Fruit fly (Drosophila melanogaster) whole organism, embryonic: ENCODE results near the gene CG7016.
A peak's percentile ranks its signal among the peaks of the same experiment; 100 is the strongest.

Source experiments
- BEAF-32 ChIP-seq: fragments of 200-800 bp; sonication (Bioruptor generic); optimal IDR thresholded peaks from 3 replicates; lab custom pipeline; 2017; ENCODE audit warnings: missing biosample characterization, missing genetic modification characterization, mild to moderate bottlenecking, moderate library complexity, missing genetic modification reagents
- Bgb ChIP-seq: fragments of 200-800 bp; sonication (Bioruptor generic); IDR thresholded peaks from 2 replicates; pipeline ENCODE4 v1.3.6; 2022; ENCODE audit warnings: missing biosample characterization, missing genetic modification characterization; ENCODE audit not compliant: partially characterized antibody
- CG11560 ChIP-seq: fragments of 200-800 bp; sonication (Bioruptor generic); IDR thresholded peaks from 3 replicates; pipeline ENCODE4 v1.3.6; 2022; ENCODE audit warnings: missing biosample characterization, missing genetic modification characterization
- CG12219 ChIP-seq: fragments of 200-800 bp; sonication (Bioruptor generic); optimal IDR thresholded peaks from 3 replicates; lab custom pipeline; 2018; ENCODE audit warnings: missing biosample characterization, mild to moderate bottlenecking, missing genetic modification characterization
- CG14014 ChIP-seq: fragments of 200-800 bp; sonication (Bioruptor generic); IDR thresholded peaks from 2 replicates; pipeline ENCODE4 v1.3.6; 2022; ENCODE audit warnings: missing biosample characterization, missing genetic modification characterization
- CG1647 ChIP-seq: fragments of 200-800 bp; sonication (Bioruptor generic); optimal IDR thresholded peaks from 3 replicates; lab custom pipeline; 2016; ENCODE audit warnings: missing biosample characterization, missing genetic modification characterization
- CG17612 ChIP-seq: fragments of 200-800 bp; sonication (Bioruptor generic); IDR thresholded peaks from 2 replicates; pipeline ENCODE4 v1.3.6; 2022; ENCODE audit warnings: missing biosample characterization, missing genetic modification characterization
- CG18619 ChIP-seq: fragments of 200-800 bp; sonication (Bioruptor generic); optimal IDR thresholded peaks from 3 replicates; lab custom pipeline; 2017; ENCODE audit warnings: missing biosample characterization, mild to moderate bottlenecking, missing genetic modification characterization
- CG4404 ChIP-seq: fragments of 200-800 bp; sonication (Bioruptor generic); IDR thresholded peaks from 2 replicates; pipeline ENCODE4 v1.3.6; 2022; ENCODE audit warnings: missing biosample characterization, missing genetic modification characterization
- CG4730 ChIP-seq: fragments of 200-800 bp; sonication (Bioruptor generic); IDR thresholded peaks from 2 replicates; pipeline ENCODE4 v1.3.6; 2022; ENCODE audit warnings: missing biosample characterization, missing genetic modification characterization
- CG9727 ChIP-seq: fragments of 200-800 bp; sonication (Bioruptor generic); optimal IDR thresholded peaks from 3 replicates; lab custom pipeline; 2017; ENCODE audit warnings: missing biosample characterization, mild to moderate bottlenecking, missing genetic modification characterization
- CG9932 ChIP-seq: fragments of 200-800 bp; sonication (Bioruptor generic); IDR thresholded peaks from 2 replicates; pipeline ENCODE4 v1.3.6; 2022; ENCODE audit warnings: missing biosample characterization, missing genetic modification characterization
- CHES-1-like ChIP-seq: fragments of 200-800 bp; sonication (Bioruptor generic); optimal IDR thresholded peaks from 2 replicates; lab custom pipeline; 2016; ENCODE audit warnings: missing biosample characterization, missing genetic modification characterization
- Chrac-16 ChIP-seq: fragments of 200-800 bp; sonication (Bioruptor generic); optimal IDR thresholded peaks from 3 replicates; lab custom pipeline; 2016; ENCODE audit warnings: missing biosample characterization, missing genetic modification characterization
- Ets65A ChIP-seq: fragments of 200-800 bp; sonication (Bioruptor generic); peaks from one replicate; lab custom pipeline; 2016; ENCODE audit warnings: missing biosample characterization, missing genetic modification characterization
- Ets97D ChIP-seq: fragments of 200-800 bp; sonication (Bioruptor generic); optimal IDR thresholded peaks from 3 replicates; lab custom pipeline; 2016; ENCODE audit warnings: missing biosample characterization, missing genetic modification characterization
- HmgD ChIP-seq: fragments of 200-800 bp; sonication (Bioruptor generic); optimal IDR thresholded peaks from 3 replicates; lab custom pipeline; 2016; ENCODE audit warnings: missing biosample characterization, missing genetic modification characterization
- Hr51 ChIP-seq, 2 experiments: fragments of 200-800 bp; sonication (Bioruptor generic); optimal IDR thresholded peaks; 2 replicates in 1 of 2; 3 replicates in 1 of 2; lab custom pipeline; 2016 to 2018; ENCODE audit warnings: missing biosample characterization in 2 of 2, missing genetic modification characterization in 2 of 2, mild to moderate bottlenecking in 1 of 2, moderate library complexity in 1 of 2
- MBD-R2 ChIP-seq: fragments of 200-800 bp; sonication (Bioruptor generic); IDR thresholded peaks from 2 replicates; pipeline ENCODE4 v1.3.6; 2022; ENCODE audit warnings: missing biosample characterization, missing genetic modification characterization
- MESR4 ChIP-seq: fragments of 200-800 bp; sonication (Bioruptor generic); optimal IDR thresholded peaks from 2 replicates; lab custom pipeline; 2018; ENCODE audit warnings: missing biosample characterization, mild to moderate bottlenecking, missing genetic modification characterization, moderate library complexity
- NC2β ChIP-seq: fragments of 200-800 bp; sonication (Bioruptor generic); optimal IDR thresholded peaks from 2 replicates; lab custom pipeline; 2016; ENCODE audit warnings: missing biosample characterization, missing genetic modification characterization
- Nf-YA ChIP-seq: fragments of 200-800 bp; sonication (Bioruptor generic); IDR thresholded peaks from 2 replicates; pipeline ENCODE4 v1.3.6; 2022; ENCODE audit warnings: missing biosample characterization, missing genetic modification characterization
- Oli ChIP-seq: fragments of 200-800 bp; sonication (Bioruptor generic); optimal IDR thresholded peaks from 2 replicates; lab custom pipeline; 2018; ENCODE audit warnings: missing biosample characterization, mild to moderate bottlenecking, missing genetic modification characterization, moderate library complexity
- Spps ChIP-seq: fragments of 200-800 bp; sonication (Bioruptor generic); optimal IDR thresholded peaks from 2 replicates; lab custom pipeline; 2018; ENCODE audit warnings: missing biosample characterization, mild to moderate bottlenecking, missing genetic modification characterization
- Xrp1 ChIP-seq: fragments of 200-800 bp; sonication (Bioruptor generic); IDR thresholded peaks from 2 replicates; pipeline ENCODE4 v1.3.6; 2022; ENCODE audit warnings: missing biosample characterization, missing genetic modification characterization
- az2 ChIP-seq: fragments of 200-800 bp; sonication (Bioruptor generic); optimal IDR thresholded peaks from 3 replicates; lab custom pipeline; 2016; ENCODE audit warnings: missing biosample characterization, missing genetic modification characterization
- bigmax ChIP-seq: fragments of 200-800 bp; sonication (Bioruptor generic); optimal IDR thresholded peaks from 2 replicates; lab custom pipeline; 2018; ENCODE audit warnings: missing biosample characterization, mild to moderate bottlenecking, missing genetic modification characterization
- cato ChIP-seq: fragments of 200-800 bp; sonication (Bioruptor generic); optimal IDR thresholded peaks from 2 replicates; lab custom pipeline; 2016; ENCODE audit warnings: missing biosample characterization, missing genetic modification characterization, borderline replicate concordance
- chinmo ChIP-seq: fragments of 200-800 bp; sonication (Bioruptor generic); IDR thresholded peaks from 4 replicates; pipeline ENCODE4 v1.3.6; 2022; ENCODE audit warnings: missing biosample characterization, missing genetic modification characterization; ENCODE audit not compliant: partially characterized antibody
- dm ChIP-seq: fragments of 200-800 bp; sonication (Bioruptor generic); optimal IDR thresholded peaks from 3 replicates; lab custom pipeline; 2016; ENCODE audit warnings: missing biosample characterization, missing genetic modification characterization
- dpn ChIP-seq, 2 experiments: fragments of 200-800 bp; sonication (Bioruptor generic); optimal IDR thresholded peaks; 3 replicates each; lab custom pipeline; 2016; ENCODE audit warnings: missing biosample characterization in 2 of 2, missing genetic modification characterization in 2 of 2
- ewg ChIP-seq: fragments of 200-800 bp; sonication (Bioruptor generic); optimal IDR thresholded peaks from 3 replicates; lab custom pipeline; 2017; ENCODE audit warnings: mild to moderate bottlenecking, missing biosample characterization, missing genetic modification reagents, missing genetic modification characterization
- ftz-f1 ChIP-seq: fragments of 200-800 bp; sonication (Bioruptor generic); optimal IDR thresholded peaks from 2 replicates; lab custom pipeline; 2016; ENCODE audit warnings: missing biosample characterization, missing genetic modification characterization
- gfzf ChIP-seq: fragments of 200-800 bp; sonication (Bioruptor generic); optimal IDR thresholded peaks from 2 replicates; lab custom pipeline; 2016; ENCODE audit warnings: missing biosample characterization, mild to moderate bottlenecking, missing genetic modification characterization, moderate library complexity
- grau ChIP-seq: fragments of 200-800 bp; optimal IDR thresholded peaks from 3 replicates; lab custom pipeline; 2019; ENCODE audit warnings: missing biosample characterization, mild to moderate bottlenecking, missing genetic modification characterization, moderate library complexity
- gsb-n ChIP-seq: fragments of 200-800 bp; sonication (Bioruptor generic); optimal IDR thresholded peaks from 3 replicates; lab custom pipeline; 2018; ENCODE audit warnings: missing biosample characterization, mild to moderate bottlenecking, missing genetic modification characterization
- hb ChIP-seq: fragments of 200-800 bp; sonication (Bioruptor generic); IDR thresholded peaks from 3 replicates; pipeline ENCODE4 v1.3.6; 2022; ENCODE audit warnings: missing biosample characterization, missing genetic modification characterization; ENCODE audit not compliant: partially characterized antibody
- lab ChIP-seq: fragments of 200-800 bp; sonication (Bioruptor generic); optimal IDR thresholded peaks from 3 replicates; lab custom pipeline; 2017; ENCODE audit warnings: missing biosample characterization, missing genetic modification characterization, mild to moderate bottlenecking, moderate library complexity, missing genetic modification reagents
- lov ChIP-seq, 2 experiments: fragments of 200-800 bp in 1 of 2; fragments of >200 bp in 1 of 2; sonication (Bioruptor generic) in 1 of 2; IDR thresholded peaks in 1 of 2; optimal IDR thresholded peaks in 1 of 2; 2 replicates in 1 of 2; 3 replicates in 1 of 2; pipeline versions ENCODE4 v1.3.6 to Lab custom; 2017 to 2022; ENCODE audit warnings: missing biosample characterization in 1 of 2, missing genetic modification characterization in 1 of 2
- p53 ChIP-seq: fragments of 200-800 bp; sonication (Bioruptor generic); optimal IDR thresholded peaks from 2 replicates; lab custom pipeline; 2016; ENCODE audit warnings: missing biosample characterization, missing genetic modification characterization
- pnt ChIP-seq: fragments of 200-800 bp; sonication (Bioruptor generic); optimal IDR thresholded peaks from 3 replicates; lab custom pipeline; 2016; ENCODE audit warnings: missing biosample characterization, missing genetic modification characterization
- run ChIP-seq: fragments of 200-800 bp; sonication (Bioruptor generic); optimal IDR thresholded peaks from 3 replicates; lab custom pipeline; 2018; ENCODE audit warnings: missing biosample characterization, mild to moderate bottlenecking, missing genetic modification characterization
- so ChIP-seq: fragments of 200-800 bp; sonication (Bioruptor generic); IDR thresholded peaks from 3 replicates; pipeline ENCODE4 v1.3.6; 2022; ENCODE audit warnings: missing biosample characterization, missing genetic modification characterization
- sr ChIP-seq: fragments of 200-800 bp; sonication (Bioruptor generic); IDR thresholded peaks from 3 replicates; pipeline ENCODE4 v1.3.6; 2022; ENCODE audit warnings: missing biosample characterization, missing genetic modification characterization
- tio ChIP-seq: fragments of 200-800 bp; sonication (Bioruptor generic); optimal IDR thresholded peaks from 2 replicates; lab custom pipeline; 2017; ENCODE audit warnings: missing biosample characterization, missing genetic modification characterization, inconsistent platforms
- trem ChIP-seq: fragments of 200-800 bp; optimal IDR thresholded peaks from 3 replicates; lab custom pipeline; 2019; ENCODE audit warnings: missing biosample characterization, mild to moderate bottlenecking, missing genetic modification characterization, moderate library complexity
- unc-4 ChIP-seq: fragments of 200-800 bp; sonication (Bioruptor generic); IDR thresholded peaks from 2 replicates; pipeline ENCODE4 v1.3.6; 2022; ENCODE audit warnings: missing biosample characterization, missing genetic modification characterization; ENCODE audit not compliant: partially characterized antibody
- wek ChIP-seq: fragments of 200-800 bp; sonication (Bioruptor generic); optimal IDR thresholded peaks from 3 replicates; lab custom pipeline; 2018; ENCODE audit warnings: missing biosample characterization, mild to moderate bottlenecking, missing genetic modification characterization, moderate library complexity
- wor ChIP-seq: fragments of 200-800 bp; sonication (Bioruptor generic); IDR thresholded peaks from 2 replicates; pipeline ENCODE4 v1.3.6; 2022; ENCODE audit warnings: missing biosample characterization, missing genetic modification characterization

CG7016 gene

dm6 chr3R:24870389-24871048, 7.8 kb downstream of the CG7016 start, which contains the start of gene CycB3 (continued):
- TF ChIP-seq Xrp1 (GFP tag; lab: Robert Waterston, UW) (no peak), BEAF-32 (GFP tag; lab: Kevin White, UChicago) (peak; percentile 56), Bgb (GFP tag; lab: Robert Waterston, UW) (peak; percentile 56; the same call in 1 of the 2 replicates), MBD-R2 (GFP tag; lab: Robert Waterston, UW) (peak; percentile 68), CG14014 (GFP tag; lab: Robert Waterston, UW) (0 out of 2 replicates have a peak, but pooled peaks have one; percentile 31), NC2β (GFP tag; lab: Kevin White, UChicago) (peak; percentile 51), ftz-f1 (no peak), run (tag; lab: Kevin White, UChicago) (no peak), p53 (no peak), az2 (GFP tag; lab: Kevin White, UChicago) (no peak), wor (GFP tag; lab: Robert Waterston, UW) (no peak), Nf-YA (GFP tag; lab: Robert Waterston, UW) (peak; percentile 21; the same call in 1 of the 2 replicates), lab (GFP tag; lab: Kevin White, UChicago) (no peak), CG11560 (tag; lab: Robert Waterston, UW) (no peak), lov (optimal IDR thresholded peaks at IDR 0.05; lab: Kevin White, UChicago) (no peak), lov (GFP tag; IDR thresholded peaks at IDR 0.05; lab: Robert Waterston, UW) (no peak), hb (GFP tag; lab: Robert Waterston, UW) (no peak), Spps (tag; lab: Kevin White, UChicago) (peak; percentile 30), gfzf (GFP tag; lab: Kevin White, UChicago) (peak; percentile 92), CG4404 (GFP tag; lab: Robert Waterston, UW) (no peak), Oli (tag; lab: Kevin White, UChicago) (no peak), wek (GFP tag; lab: Kevin White, UChicago) (peak; percentile 100), sr (GFP tag; lab: Robert Waterston, UW) (peak; percentile 48; the same call in 1 of the 3 replicates), bigmax (GFP tag; lab: Kevin White, UChicago) (no peak), CG17612 (GFP tag; lab: Robert Waterston, UW) (no peak), trem (tag; lab: Kevin White, UChicago) (peak; percentile 79), grau (tag; lab: Kevin White, UChicago) (peak; percentile 16), Hr51 (GFP tag; optimal IDR thresholded peaks at IDR 0.05; lab: Kevin White, UChicago) (no peak), CG9727 (GFP tag; lab: Kevin White, UChicago) (peak; percentile 23), CHES-1-like (GFP tag; lab: Kevin White, UChicago) (peak; percentile 39), CG18619 (GFP tag; lab: Kevin White, UChicago) (peak; percentile 26), so (GFP tag; lab: Robert Waterston, UW) (no peak), MESR4 (peak; percentile 64), CG12219 (GFP tag; lab: Kevin White, UChicago) (peak; percentile 26), Ets97D (GFP tag; lab: Kevin White, UChicago) (peak; percentile 93), tio (no peak), chinmo (GFP tag; lab: Robert Waterston, UW) (peak; percentile 62; the same call in 2 of the 4 replicates), Ets65A (GFP tag; lab: Kevin White, UChicago) (peak; percentile 9), dpn (GFP tag; optimal IDR thresholded peaks at IDR 0.05; lab: Kevin White, UChicago) (peak in 1 of 2 experiments; percentile 2), ewg (GFP tag; lab: Kevin White, UChicago) (peak; percentile 22), HmgD (GFP tag; lab: Kevin White, UChicago) (peak; percentile 37), pnt (GFP tag; lab: Kevin White, UChicago) (no peak), cato (GFP tag; lab: Kevin White, UChicago) (no peak), CG1647 (GFP tag; lab: Kevin White, UChicago) (no peak), dm (GFP tag; lab: Kevin White, UChicago) (peak; percentile 53), CG9932 (GFP tag; lab: Robert Waterston, UW) (no peak), CG4730 (GFP tag; lab: Robert Waterston, UW) (no peak), Chrac-16 (GFP tag; lab: Kevin White, UChicago) (no peak), unc-4 (GFP tag; lab: Robert Waterston, UW) (0 out of 2 replicates have a peak, but pooled peaks have one; percentile 27), gsb-n (tag; lab: Kevin White, UChicago) (peak; percentile 11)
